Fruit fly (Drosophila melanogaster) S2 (cell line): ENCODE measurements around the gene CG12661.

Experiments
- CG8478 ChIP-seq: fragments of >200 bp; optimal IDR thresholded peaks from 2 replicates; lab custom pipeline; 2018
- CTCF ChIP-seq, 2 experiments: fragments of >200 bp; optimal IDR thresholded peaks; 2 replicates each; lab custom pipeline; 2018

- TF ChIP-seq CTCF (optimal IDR thresholded peaks at IDR 0.05; lab: Kevin White, UChicago) (no peak), CG8478 (lab: Kevin White, UChicago) (no peak)
Measured at dm6 chrX:8896080-8896479, 27.4 kb downstream of the CG12661 start.
